Worm (Caenorhabditis elegans) whole organism, young adult: ENCODE data around the gene T14B1.1.

Experiments
- bed-2 ChIP-seq: fragments of 200-800 bp; sonication (Bioruptor generic); IDR thresholded peaks from 2 replicates; pipeline ENCODE4 v1.3.6; 2022; ENCODE audit warnings: missing genetic modification reagents, missing genetic modification characterization, missing compliant biosample characterization
- snpc-4 ChIP-seq, 5 experiments: fragments of 150-350 bp in 1 of 5; sonication (generic microtip) in 4 of 5; optimal IDR thresholded peaks; 2 replicates each; lab custom pipeline; 2014 to 2018; ENCODE audit warnings: missing genetic modification characterization in 5 of 5, missing biosample characterization in 3 of 5, antibody characterized with exemption in 2 of 5, mild to moderate bottlenecking in 2 of 5, missing compliant biosample characterization in 2 of 5, missing genotype in 2 of 5, moderate library complexity in 2 of 5, missing genetic modification reagents in 1 of 5

- TF ChIP-seq bed-2 (GFP tag; lab: Robert Waterston, UW) (no peak), snpc-4 (GFP tag; optimal IDR thresholded peaks at IDR 0.05; lab: Kevin White, UChicago) (no peak), snpc-4 (tag; optimal IDR thresholded peaks at IDR 0.05; lab: Kevin White, UChicago) (no peak)
Measured at ce11 chrX:9654232-9654631, 14.3 kb downstream of the T14B1.1 start.
